Fruit fly (Drosophila melanogaster) whole organism, embryonic: Measurements from ENCODE around the gene mTTF.

ENCODE experiments used
- Adf1 ChIP-seq: fragments of 200-800 bp; sonication (Bioruptor generic); IDR thresholded peaks from 2 replicates; pipeline ENCODE4 v1.3.6; 2022; ENCODE audit warnings: missing biosample characterization, missing genetic modification characterization
- Awh ChIP-seq: fragments of 200-800 bp; sonication (Bioruptor generic); IDR thresholded peaks from 2 replicates; pipeline ENCODE4, ENCODE4 v1.3.6; 2022; ENCODE audit warnings: missing biosample characterization, missing genetic modification characterization
- C15 ChIP-seq: fragments of 200-800 bp; sonication (Bioruptor generic); IDR thresholded peaks from 3 replicates; pipeline ENCODE4 v1.3.6; 2022; ENCODE audit warnings: missing biosample characterization, missing genetic modification characterization
- CG12769 ChIP-seq: fragments of 200-800 bp; sonication (Bioruptor generic); optimal IDR thresholded peaks from 2 replicates; lab custom pipeline; 2019; ENCODE audit warnings: missing biosample characterization, mild to moderate bottlenecking, missing genetic modification characterization, moderate library complexity
- CG13894 ChIP-seq: fragments of 200-800 bp; sonication (Bioruptor generic); optimal IDR thresholded peaks from 3 replicates; lab custom pipeline; 2018; ENCODE audit warnings: missing biosample characterization, mild to moderate bottlenecking, missing genetic modification characterization, moderate library complexity
- CG14667 ChIP-seq: fragments of 200-800 bp; sonication (Bioruptor generic); IDR thresholded peaks from 2 replicates; pipeline ENCODE4 v1.3.6; 2022; ENCODE audit warnings: missing biosample characterization, missing genetic modification characterization
- CG1603 ChIP-seq: fragments of 200-800 bp; sonication (Bioruptor generic); optimal IDR thresholded peaks from 2 replicates; lab custom pipeline; 2019; ENCODE audit warnings: missing biosample characterization, mild to moderate bottlenecking, missing genetic modification characterization, moderate library complexity
- CG17385 ChIP-seq: fragments of 200-800 bp; sonication (Bioruptor generic); optimal IDR thresholded peaks from 3 replicates; lab custom pipeline; 2018; ENCODE audit warnings: missing biosample characterization, mild to moderate bottlenecking, missing genetic modification characterization
- CG17802 ChIP-seq: fragments of 200-800 bp; sonication (Bioruptor generic); optimal IDR thresholded peaks from 2 replicates; lab custom pipeline; 2018; ENCODE audit warnings: missing biosample characterization, mild to moderate bottlenecking, missing genetic modification characterization, moderate library complexity
- CG18011 ChIP-seq: fragments of 200-800 bp; sonication (Bioruptor generic); optimal IDR thresholded peaks from 2 replicates; lab custom pipeline; 2017; ENCODE audit warnings: missing biosample characterization, missing genetic modification characterization, mild to moderate bottlenecking, moderate library complexity, missing genotype
- CG2199 ChIP-seq: fragments of 200-800 bp; sonication (Bioruptor generic); IDR thresholded peaks from 3 replicates; pipeline ENCODE4 v1.3.6; 2022; ENCODE audit warnings: missing biosample characterization, missing genetic modification characterization
- CG3065 ChIP-seq: fragments of 200-800 bp; sonication (Bioruptor generic); optimal IDR thresholded peaks from 2 replicates; lab custom pipeline; 2016; ENCODE audit warnings: missing biosample characterization, missing genetic modification characterization
- CG31441 ChIP-seq: fragments of 200-800 bp; sonication (Bioruptor generic); IDR thresholded peaks from 2 replicates; pipeline ENCODE4 v1.3.6; 2022; ENCODE audit warnings: missing biosample characterization, missing genetic modification characterization
- CG3163 ChIP-seq: fragments of 200-800 bp; sonication (Bioruptor generic); optimal IDR thresholded peaks from 3 replicates; lab custom pipeline; 2016; ENCODE audit warnings: missing biosample characterization, missing genetic modification characterization
- CG33557 ChIP-seq: fragments of 200-800 bp; sonication (Bioruptor generic); optimal IDR thresholded peaks from 2 replicates; lab custom pipeline; 2019; ENCODE audit warnings: missing biosample characterization, mild to moderate bottlenecking, missing genetic modification characterization, moderate library complexity
- CG3407 ChIP-seq: fragments of 200-800 bp; sonication (Bioruptor generic); optimal IDR thresholded peaks from 2 replicates; lab custom pipeline; 2018; ENCODE audit warnings: missing biosample characterization, mild to moderate bottlenecking, missing genetic modification characterization
- CG3726 ChIP-seq: fragments of 200-800 bp; sonication (Bioruptor generic); IDR thresholded peaks from 3 replicates; pipeline ENCODE4, ENCODE4 v1.3.6; 2022; ENCODE audit warnings: missing biosample characterization, missing genetic modification characterization
- CG42726 ChIP-seq: fragments of 200-800 bp; sonication (Bioruptor generic); IDR thresholded peaks from 2 replicates; pipeline ENCODE4 v1.3.6; 2022; ENCODE audit warnings: missing biosample characterization, missing genetic modification characterization; ENCODE audit not compliant: partially characterized antibody
- CG4328 ChIP-seq: fragments of 200-800 bp; sonication (Bioruptor generic); optimal IDR thresholded peaks from 3 replicates; lab custom pipeline; 2017; ENCODE audit warnings: missing biosample characterization, missing genetic modification reagents, missing genetic modification characterization
- CG5245 ChIP-seq: fragments of 200-800 bp; sonication (Bioruptor generic); optimal IDR thresholded peaks from 3 replicates; lab custom pipeline; 2016; ENCODE audit warnings: missing biosample characterization, missing genetic modification characterization
- CG7372 ChIP-seq: fragments of 200-800 bp; sonication (Bioruptor generic); IDR thresholded peaks from 2 replicates; pipeline ENCODE4 v1.3.6; 2022; ENCODE audit warnings: missing biosample characterization, missing genetic modification characterization
- CG7963 ChIP-seq: fragments of 200-800 bp; sonication (Bioruptor generic); IDR thresholded peaks from 3 replicates; pipeline ENCODE4 v1.3.6; 2022; ENCODE audit warnings: missing biosample characterization, missing genetic modification characterization; ENCODE audit not compliant: partially characterized antibody
- CG8478 ChIP-seq: fragments of >200 bp; optimal IDR thresholded peaks from 2 replicates; lab custom pipeline; 2018
- Chrac-16 ChIP-seq: fragments of 200-800 bp; sonication (Bioruptor generic); optimal IDR thresholded peaks from 3 replicates; lab custom pipeline; 2016; ENCODE audit warnings: missing biosample characterization, missing genetic modification characterization
- Dbx ChIP-seq: fragments of 200-800 bp; sonication (Bioruptor generic); IDR thresholded peaks from 3 replicates; pipeline ENCODE4 v1.3.6; 2022; ENCODE audit warnings: missing biosample characterization, missing genetic modification characterization
- Dll ChIP-seq: fragments of 200-800 bp; sonication (Bioruptor generic); IDR thresholded peaks from 4 replicates; pipeline ENCODE4 v1.3.6; 2022; ENCODE audit warnings: missing biosample characterization, missing genetic modification characterization; ENCODE audit not compliant: partially characterized antibody
- Dref ChIP-seq: fragments of 200-800 bp; sonication (Bioruptor generic); IDR thresholded peaks from 2 replicates; pipeline ENCODE4 v1.3.6; 2022; ENCODE audit warnings: missing biosample characterization, missing genetic modification characterization
- Eip74EF ChIP-seq, 2 experiments: fragments of 200-800 bp in 1 of 2; fragments of >200 bp in 1 of 2; sonication (Bioruptor generic) in 1 of 2; optimal IDR thresholded peaks; 2 replicates each; lab custom pipeline; 2017 to 2019; ENCODE audit warnings: missing biosample characterization in 2 of 2, missing genetic modification characterization in 2 of 2, mild to moderate bottlenecking in 1 of 2, moderate library complexity in 1 of 2
- YL-1 ChIP-seq: fragments of 200-800 bp; sonication (Bioruptor generic); optimal IDR thresholded peaks from 3 replicates; lab custom pipeline; 2017; ENCODE audit warnings: missing biosample characterization, mild to moderate bottlenecking, missing genetic modification characterization
- ab ChIP-seq: fragments of 200-800 bp; sonication (Bioruptor generic); optimal IDR thresholded peaks from 2 replicates; lab custom pipeline; 2016; ENCODE audit warnings: missing biosample characterization, missing genetic modification characterization
- abd-A ChIP-seq: fragments of 200-800 bp; sonication (Bioruptor generic); optimal IDR thresholded peaks from 3 replicates; lab custom pipeline; 2019; ENCODE audit warnings: missing biosample characterization, mild to moderate bottlenecking, missing genetic modification characterization, moderate library complexity
- cg ChIP-seq: fragments of 200-800 bp; sonication (Bioruptor generic); optimal IDR thresholded peaks from 3 replicates; lab custom pipeline; 2019; ENCODE audit warnings: missing biosample characterization, mild to moderate bottlenecking, missing genetic modification characterization, moderate library complexity
- chinmo ChIP-seq: fragments of 200-800 bp; sonication (Bioruptor generic); IDR thresholded peaks from 4 replicates; pipeline ENCODE4 v1.3.6; 2022; ENCODE audit warnings: missing biosample characterization, missing genetic modification characterization; ENCODE audit not compliant: partially characterized antibody
- en ChIP-seq: fragments of 200-800 bp; sonication (Bioruptor generic); optimal IDR thresholded peaks from 2 replicates; lab custom pipeline; 2016; ENCODE audit warnings: missing biosample characterization, missing genetic modification characterization
- ewg ChIP-seq: fragments of 200-800 bp; sonication (Bioruptor generic); optimal IDR thresholded peaks from 3 replicates; lab custom pipeline; 2017; ENCODE audit warnings: mild to moderate bottlenecking, missing biosample characterization, missing genetic modification reagents, missing genetic modification characterization
- hb ChIP-seq: fragments of 200-800 bp; sonication (Bioruptor generic); IDR thresholded peaks from 3 replicates; pipeline ENCODE4 v1.3.6; 2022; ENCODE audit warnings: missing biosample characterization, missing genetic modification characterization; ENCODE audit not compliant: partially characterized antibody
- inv ChIP-seq: fragments of 200-800 bp; sonication (Bioruptor generic); IDR thresholded peaks from 2 replicates; pipeline ENCODE4 v1.3.6; 2022; ENCODE audit warnings: missing biosample characterization, missing genetic modification characterization; ENCODE audit not compliant: partially characterized antibody
- kah ChIP-seq: fragments of 200-800 bp; sonication (Bioruptor generic); optimal IDR thresholded peaks from 2 replicates; lab custom pipeline; 2018; ENCODE audit warnings: missing biosample characterization, mild to moderate bottlenecking, missing genetic modification characterization
- mirr ChIP-seq: fragments of 200-800 bp; sonication (Bioruptor generic); optimal IDR thresholded peaks from 3 replicates; lab custom pipeline; 2018; ENCODE audit warnings: missing biosample characterization, mild to moderate bottlenecking, missing genetic modification characterization
- oc ChIP-seq: fragments of 200-800 bp; sonication (Bioruptor generic); optimal IDR thresholded peaks from 2 replicates; lab custom pipeline; 2018; ENCODE audit warnings: missing biosample characterization, mild to moderate bottlenecking, missing genetic modification characterization, moderate library complexity
- pho ChIP-seq: fragments of 200-800 bp; sonication (Bioruptor generic); optimal IDR thresholded peaks from 2 replicates; lab custom pipeline; 2016; ENCODE audit warnings: missing biosample characterization, missing genetic modification characterization
- pros ChIP-seq: fragments of 200-800 bp; sonication (Bioruptor generic); optimal IDR thresholded peaks from 3 replicates; lab custom pipeline; 2019; ENCODE audit warnings: missing biosample characterization, mild to moderate bottlenecking, missing genetic modification characterization, moderate library complexity
- psq ChIP-seq: fragments of 200-800 bp; sonication (Bioruptor generic); optimal IDR thresholded peaks from 2 replicates; lab custom pipeline; 2017; ENCODE audit warnings: missing biosample characterization, missing genetic modification characterization
- sd ChIP-seq: fragments of 200-800 bp; sonication (Bioruptor generic); optimal IDR thresholded peaks from 3 replicates; lab custom pipeline; 2018; ENCODE audit warnings: missing biosample characterization, mild to moderate bottlenecking, missing genetic modification characterization, moderate library complexity
- ssp ChIP-seq: fragments of 200-800 bp; sonication (Bioruptor generic); IDR thresholded peaks from 2 replicates; pipeline ENCODE4 v1.3.6; 2022; ENCODE audit warnings: missing biosample characterization, missing genetic modification characterization
- usp ChIP-seq: fragments of >200 bp; optimal IDR thresholded peaks from 2 replicates; lab custom pipeline; 2017; ENCODE audit warnings: missing biosample characterization, missing genetic modification characterization
- wor ChIP-seq: fragments of 200-800 bp; sonication (Bioruptor generic); IDR thresholded peaks from 2 replicates; pipeline ENCODE4 v1.3.6; 2022; ENCODE audit warnings: missing biosample characterization, missing genetic modification characterization

mTTF gene

DNA sequence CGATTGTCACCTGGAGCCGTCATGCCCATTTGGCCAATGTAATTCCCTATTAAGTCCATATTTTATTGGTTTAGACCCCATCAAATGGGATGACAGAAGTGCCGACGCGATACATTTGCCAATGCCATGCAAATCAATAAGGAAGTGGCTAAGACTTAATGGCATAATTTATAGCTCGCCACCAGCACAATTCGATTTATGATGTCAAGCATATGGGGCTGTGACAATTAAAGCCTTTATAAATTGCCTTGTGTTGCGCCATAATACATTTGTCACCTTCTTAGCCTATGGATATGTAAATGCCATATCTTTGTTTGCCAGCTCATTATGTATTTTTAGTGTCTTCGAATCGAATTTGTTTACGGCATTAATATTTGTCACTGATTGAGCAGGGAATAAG lies 24.7 kb upstream of the mTTF start:
- TF ChIP-seq CG33557 (no peak), ab (GFP tag; lab: Kevin White, UChicago) (no peak), Dref (GFP tag; lab: Robert Waterston, UW) (no peak), Awh (peak; percentile 14; the same call in 1 of the 2 replicates), CG31441 (GFP tag; lab: Robert Waterston, UW) (no peak), ssp (GFP tag; lab: Robert Waterston, UW) (no peak), kah (GFP tag; lab: Kevin White, UChicago) (no peak), Dll (GFP tag; lab: Robert Waterston, UW) (no peak), Eip74EF (GFP tag; optimal IDR thresholded peaks at IDR 0.05; lab: Kevin White, UChicago) (peak in 1 of 2 experiments; percentile 83), CG1603 (tag; lab: Kevin White, UChicago) (no peak), psq (GFP tag; lab: Kevin White, UChicago) (no peak), CG12769 (tag; lab: Kevin White, UChicago) (peak; percentile 58), sd (tag; lab: Kevin White, UChicago) (peak; percentile 51), en (GFP tag; lab: Kevin White, UChicago) (no peak), CG3407 (GFP tag; lab: Kevin White, UChicago) (no peak), mirr (GFP tag; lab: Kevin White, UChicago) (peak; percentile 27), inv (GFP tag; lab: Robert Waterston, UW) (no peak), CG5245 (GFP tag; lab: Kevin White, UChicago) (no peak), wor (GFP tag; lab: Robert Waterston, UW) (no peak), CG2199 (GFP tag; lab: Robert Waterston, UW) (no peak), CG8478 (lab: Kevin White, UChicago) (no peak), CG3065 (GFP tag; lab: Kevin White, UChicago) (no peak), YL-1 (GFP tag; lab: Kevin White, UChicago) (no peak), Dbx (GFP tag; lab: Robert Waterston, UW) (no peak), Chrac-16 (GFP tag; lab: Kevin White, UChicago) (no peak), cg (no peak), CG42726 (GFP tag; lab: Robert Waterston, UW) (no peak), ewg (GFP tag; lab: Kevin White, UChicago) (no peak), CG14667 (GFP tag; lab: Robert Waterston, UW) (no peak), hb (GFP tag; lab: Robert Waterston, UW) (no peak), CG18011 (GFP tag; lab: Kevin White, UChicago) (no peak), oc (tag; lab: Kevin White, UChicago) (peak; percentile 68), CG7963 (GFP tag; lab: Robert Waterston, UW) (no peak), CG7372 (GFP tag; lab: Robert Waterston, UW) (no peak), C15 (GFP tag; lab: Robert Waterston, UW) (0 out of 3 replicates have a peak, but pooled peaks have one; percentile 16), CG3163 (GFP tag; lab: Kevin White, UChicago) (no peak), CG4328 (peak; percentile 12), CG17385 (GFP tag; lab: Kevin White, UChicago) (no peak), pho (no peak), pros (no peak), usp (GFP tag; lab: Kevin White, UChicago) (no peak), CG3726 (no peak), Adf1 (GFP tag; lab: Robert Waterston, UW) (no peak), CG13894 (tag; lab: Kevin White, UChicago) (no peak), abd-A (tag; lab: Kevin White, UChicago) (peak; percentile 83), CG17802 (tag; lab: Kevin White, UChicago) (no peak), chinmo (GFP tag; lab: Robert Waterston, UW) (peak; percentile 64; the same call in 1 of the 4 replicates)
